Fruit fly (Drosophila melanogaster) whole organism, embryonic: ENCODE results near the gene cert.

ENCODE experiments used
- BEAF-32 ChIP-seq: fragments of 200-800 bp; sonication (Bioruptor generic); optimal IDR thresholded peaks from 3 replicates; lab custom pipeline; 2017; ENCODE audit warnings: missing biosample characterization, missing genetic modification characterization, mild to moderate bottlenecking, moderate library complexity, missing genetic modification reagents
- CG10321 ChIP-seq: fragments of 200-800 bp; sonication (Bioruptor generic); IDR thresholded peaks from 2 replicates; pipeline ENCODE4 v1.3.6; 2022; ENCODE audit warnings: missing biosample characterization, missing genetic modification characterization
- CG10565 ChIP-seq: fragments of 200-800 bp; sonication (Bioruptor generic); optimal IDR thresholded peaks from 3 replicates; lab custom pipeline; 2016; ENCODE audit warnings: missing biosample characterization, mild to moderate bottlenecking, missing genetic modification characterization
- CG10959 ChIP-seq: fragments of 200-800 bp; sonication (Bioruptor generic); IDR thresholded peaks from 2 replicates; pipeline ENCODE4 v1.3.6; 2022; ENCODE audit warnings: missing biosample characterization, missing genetic modification characterization
- CG11085 ChIP-seq: fragments of 200-800 bp; sonication (Bioruptor generic); IDR thresholded peaks from 2 replicates; pipeline ENCODE4 v1.3.6; 2022; ENCODE audit warnings: missing biosample characterization, missing genetic modification characterization
- CG11456 ChIP-seq: fragments of 200-800 bp; sonication (Bioruptor generic); IDR thresholded peaks from 3 replicates; pipeline ENCODE4 v1.3.6; 2022; ENCODE audit warnings: missing biosample characterization, missing genetic modification characterization
- CG11695 ChIP-seq: fragments of 200-800 bp; sonication (Bioruptor generic); IDR thresholded peaks from 3 replicates; pipeline ENCODE4 v1.3.6; 2022; ENCODE audit warnings: missing biosample characterization, missing genetic modification characterization
- CG12769 ChIP-seq: fragments of 200-800 bp; sonication (Bioruptor generic); optimal IDR thresholded peaks from 2 replicates; lab custom pipeline; 2019; ENCODE audit warnings: missing biosample characterization, mild to moderate bottlenecking, missing genetic modification characterization, moderate library complexity
- CG12942 ChIP-seq: fragments of 200-800 bp; sonication (Bioruptor generic); optimal IDR thresholded peaks from 3 replicates; lab custom pipeline; 2016; ENCODE audit warnings: missing biosample characterization, missing genetic modification characterization
- CG13287 ChIP-seq: fragments of 200-800 bp; sonication (Bioruptor generic); IDR thresholded peaks from 2 replicates; pipeline ENCODE4 v1.3.6; 2022; ENCODE audit warnings: missing biosample characterization, missing genetic modification characterization; ENCODE audit not compliant: partially characterized antibody
- CG13624 ChIP-seq: fragments of 200-800 bp; sonication (Bioruptor generic); optimal IDR thresholded peaks from 2 replicates; lab custom pipeline; 2016; ENCODE audit warnings: missing biosample characterization, missing genetic modification characterization
- CG1647 ChIP-seq: fragments of 200-800 bp; sonication (Bioruptor generic); optimal IDR thresholded peaks from 3 replicates; lab custom pipeline; 2016; ENCODE audit warnings: missing biosample characterization, missing genetic modification characterization
- CG18619 ChIP-seq: fragments of 200-800 bp; sonication (Bioruptor generic); optimal IDR thresholded peaks from 3 replicates; lab custom pipeline; 2017; ENCODE audit warnings: missing biosample characterization, mild to moderate bottlenecking, missing genetic modification characterization
- CG32767 ChIP-seq: fragments of 200-800 bp; sonication (Bioruptor generic); IDR thresholded peaks from 2 replicates; pipeline ENCODE4 v1.3.6; 2022; ENCODE audit warnings: missing biosample characterization, missing genetic modification characterization
- CG33213 ChIP-seq: fragments of 200-800 bp; sonication (Bioruptor generic); optimal IDR thresholded peaks from 3 replicates; lab custom pipeline; 2016; ENCODE audit warnings: missing biosample characterization, missing genetic modification characterization
- CG4424 ChIP-seq: fragments of 200-800 bp; sonication (Bioruptor generic); optimal IDR thresholded peaks from 3 replicates; lab custom pipeline; 2016; ENCODE audit warnings: missing biosample characterization, missing genetic modification characterization
- CG4854 ChIP-seq: fragments of 200-800 bp; sonication (Bioruptor generic); optimal IDR thresholded peaks from 2 replicates; lab custom pipeline; 2016; ENCODE audit warnings: missing biosample characterization, missing genetic modification characterization, inconsistent platforms
- CG7271 ChIP-seq: fragments of 200-800 bp; sonication (Bioruptor generic); optimal IDR thresholded peaks from 2 replicates; lab custom pipeline; 2018; ENCODE audit warnings: missing biosample characterization, mild to moderate bottlenecking, missing genetic modification characterization, moderate library complexity
- CG8388 ChIP-seq: fragments of 200-800 bp; sonication (Bioruptor generic); optimal IDR thresholded peaks from 2 replicates; lab custom pipeline; 2019; ENCODE audit warnings: missing biosample characterization, mild to moderate bottlenecking, missing genetic modification characterization, moderate library complexity
- CG9609 ChIP-seq: fragments of 200-800 bp; sonication (Bioruptor generic); optimal IDR thresholded peaks from 3 replicates; lab custom pipeline; 2016; ENCODE audit warnings: missing biosample characterization, missing genetic modification characterization
- CG9797 ChIP-seq: fragments of 200-800 bp; sonication (Bioruptor generic); optimal IDR thresholded peaks from 3 replicates; lab custom pipeline; 2018; ENCODE audit warnings: missing biosample characterization, mild to moderate bottlenecking, missing genetic modification characterization
- Chrac-16 ChIP-seq: fragments of 200-800 bp; sonication (Bioruptor generic); optimal IDR thresholded peaks from 3 replicates; lab custom pipeline; 2016; ENCODE audit warnings: missing biosample characterization, missing genetic modification characterization
- Dll ChIP-seq: fragments of 200-800 bp; sonication (Bioruptor generic); IDR thresholded peaks from 4 replicates; pipeline ENCODE4 v1.3.6; 2022; ENCODE audit warnings: missing biosample characterization, missing genetic modification characterization; ENCODE audit not compliant: partially characterized antibody
- HHEX ChIP-seq: fragments of 200-800 bp; sonication (Bioruptor generic); optimal IDR thresholded peaks from 3 replicates; lab custom pipeline; 2017; ENCODE audit warnings: missing biosample characterization, mild to moderate bottlenecking, missing genetic modification characterization, missing genetic modification reagents
- Hmx ChIP-seq: fragments of 200-800 bp; sonication (Bioruptor generic); optimal IDR thresholded peaks from 2 replicates; lab custom pipeline; 2016; ENCODE audit warnings: missing biosample characterization, missing genetic modification characterization
- MBD-R2 ChIP-seq: fragments of 200-800 bp; sonication (Bioruptor generic); IDR thresholded peaks from 2 replicates; pipeline ENCODE4 v1.3.6; 2022; ENCODE audit warnings: missing biosample characterization, missing genetic modification characterization
- Meics ChIP-seq: fragments of 200-800 bp; sonication (Bioruptor generic); optimal IDR thresholded peaks from 2 replicates; lab custom pipeline; 2017; ENCODE audit warnings: missing biosample characterization, mild to moderate bottlenecking, missing genetic modification characterization
- NK7.1 ChIP-seq: fragments of 200-800 bp; sonication (Bioruptor generic); optimal IDR thresholded peaks from 3 replicates; lab custom pipeline; 2016; ENCODE audit warnings: missing biosample characterization, missing genetic modification characterization
- Scr ChIP-seq: fragments of 200-800 bp; sonication (Bioruptor generic); IDR thresholded peaks from 2 replicates; pipeline ENCODE4 v1.3.6; 2022; ENCODE audit warnings: missing biosample characterization, missing genetic modification characterization; ENCODE audit not compliant: partially characterized antibody
- Sox102F ChIP-seq: fragments of 200-800 bp; sonication (Bioruptor generic); optimal IDR thresholded peaks from 2 replicates; lab custom pipeline; 2018; ENCODE audit warnings: missing biosample characterization, mild to moderate bottlenecking, missing genetic modification characterization, moderate library complexity
- TFAM ChIP-seq: fragments of 200-800 bp; sonication (Bioruptor generic); optimal IDR thresholded peaks from 2 replicates; lab custom pipeline; 2017; ENCODE audit warnings: missing biosample characterization, missing genetic modification characterization, inconsistent platforms
- Tbp ChIP-seq: fragments of >200 bp; optimal IDR thresholded peaks from 2 replicates; lab custom pipeline; 2018; ENCODE audit warnings: missing biosample characterization, missing genetic modification characterization
- Usf ChIP-seq: fragments of 200-800 bp; sonication (Bioruptor generic); optimal IDR thresholded peaks from 2 replicates; lab custom pipeline; 2017; ENCODE audit warnings: missing genotype, missing biosample characterization, missing genetic modification characterization
- bcd ChIP-seq: fragments of 200-800 bp; sonication (Bioruptor generic); optimal IDR thresholded peaks from 2 replicates; lab custom pipeline; 2017; ENCODE audit warnings: missing biosample characterization, mild to moderate bottlenecking, missing genetic modification characterization
- danr ChIP-seq: fragments of 200-800 bp; sonication (Bioruptor generic); IDR thresholded peaks from 2 replicates; pipeline ENCODE4 v1.3.6; 2022; ENCODE audit warnings: missing biosample characterization, missing genetic modification characterization
- fd96Cb ChIP-seq: fragments of 200-800 bp; sonication (Bioruptor generic); optimal IDR thresholded peaks from 2 replicates; lab custom pipeline; 2018; ENCODE audit warnings: missing biosample characterization, mild to moderate bottlenecking, missing genetic modification characterization, moderate library complexity
- gem ChIP-seq: fragments of 200-800 bp; sonication (Bioruptor generic); optimal IDR thresholded peaks from 2 replicates; lab custom pipeline; 2019; ENCODE audit warnings: missing biosample characterization, mild to moderate bottlenecking, missing genetic modification characterization, moderate library complexity
- kni ChIP-seq: fragments of 200-800 bp; sonication (Bioruptor generic); optimal IDR thresholded peaks from 3 replicates; lab custom pipeline; 2017; ENCODE audit warnings: mild to moderate bottlenecking, missing biosample characterization, missing genetic modification reagents, missing genetic modification characterization
- lab ChIP-seq: fragments of 200-800 bp; sonication (Bioruptor generic); optimal IDR thresholded peaks from 3 replicates; lab custom pipeline; 2017; ENCODE audit warnings: missing biosample characterization, missing genetic modification characterization, mild to moderate bottlenecking, moderate library complexity, missing genetic modification reagents
- lbe ChIP-seq: fragments of 200-800 bp; sonication (Bioruptor generic); optimal IDR thresholded peaks from 2 replicates; lab custom pipeline; 2016; ENCODE audit warnings: missing biosample characterization, mild to moderate bottlenecking, missing genetic modification characterization
- odd ChIP-seq: fragments of 200-800 bp; sonication (Bioruptor generic); optimal IDR thresholded peaks from 2 replicates; lab custom pipeline; 2017; ENCODE audit warnings: missing biosample characterization, mild to moderate bottlenecking, missing genetic modification characterization
- phol ChIP-seq: fragments of 200-800 bp; sonication (Bioruptor generic); optimal IDR thresholded peaks from 3 replicates; lab custom pipeline; 2018; ENCODE audit warnings: missing biosample characterization, mild to moderate bottlenecking, missing genetic modification characterization, moderate library complexity
- sim ChIP-seq: fragments of 200-800 bp; sonication (Bioruptor generic); IDR thresholded peaks from 2 replicates; pipeline ENCODE4 v1.3.6; 2022; ENCODE audit warnings: missing biosample characterization, missing genetic modification characterization
- slou ChIP-seq: fragments of 200-800 bp; sonication (Bioruptor generic); optimal IDR thresholded peaks from 3 replicates; lab custom pipeline; 2016; ENCODE audit warnings: missing biosample characterization, missing genetic modification characterization
- trh ChIP-seq: fragments of 200-800 bp; sonication (Bioruptor generic); optimal IDR thresholded peaks from 2 replicates; lab custom pipeline; 2016; ENCODE audit warnings: missing biosample characterization, missing genetic modification characterization
- vvl ChIP-seq: fragments of 200-800 bp; sonication (Bioruptor generic); IDR thresholded peaks from 2 replicates; pipeline ENCODE4 v1.3.6; 2022; ENCODE audit warnings: missing biosample characterization, missing genetic modification characterization
- zen ChIP-seq: fragments of 200-800 bp; sonication (Bioruptor generic); optimal IDR thresholded peaks from 3 replicates; lab custom pipeline; 2018; ENCODE audit warnings: missing biosample characterization, mild to moderate bottlenecking, missing genetic modification characterization, moderate library complexity
- zfh1 ChIP-seq: fragments of 200-800 bp; sonication (Bioruptor generic); IDR thresholded peaks from 3 replicates; pipeline ENCODE4 v1.3.6; 2022; ENCODE audit warnings: missing biosample characterization, missing genetic modification characterization

cert gene

dm6 chr3L:8299224-8300130, 9.8 kb upstream of the cert start, which contains the start of the genes Arl5 and CG13671 (continued):
- TF ChIP-seq Scr (GFP tag; lab: Robert Waterston, UW) (peak; percentile 82), CG11085 (peak; percentile 71), CG32767 (GFP tag; lab: Robert Waterston, UW) (peak; percentile 40; the same call in 1 of the 2 replicates), odd (no peak), CG10959 (GFP tag; lab: Robert Waterston, UW) (peak; percentile 23; the same call in 1 of the 2 replicates), CG10321 (GFP tag; lab: Robert Waterston, UW) (0 out of 2 replicates have a peak, but pooled peaks have one; percentile 28), Sox102F (GFP tag; lab: Kevin White, UChicago) (no peak), CG9609 (GFP tag; lab: Kevin White, UChicago) (peak; percentile 67), bcd (GFP tag; lab: Kevin White, UChicago) (peak; percentile 78), danr (no peak; the same call in 1 of the 2 replicates), CG4854 (GFP tag; lab: Kevin White, UChicago) (peak; percentile 61), lab (GFP tag; lab: Kevin White, UChicago) (peak; percentile 82), gem (peak; percentile 88), CG4424 (GFP tag; lab: Kevin White, UChicago) (peak; percentile 83), kni (GFP tag; lab: Kevin White, UChicago) (peak; percentile 60), CG1647 (GFP tag; lab: Kevin White, UChicago) (peak; percentile 70), CG11695 (GFP tag; lab: Robert Waterston, UW) (peak; percentile 75; the same call in 2 of the 3 replicates), Usf (GFP tag; lab: Kevin White, UChicago) (peak; percentile 19), NK7.1 (no peak), Tbp (GFP tag; lab: Kevin White, UChicago) (no peak), CG18619 (GFP tag; lab: Kevin White, UChicago) (peak; percentile 69), CG7271 (peak; percentile 84), Meics (peak; percentile 71), CG12942 (GFP tag; lab: Kevin White, UChicago) (peak; percentile 86), CG13624 (GFP tag; lab: Kevin White, UChicago) (peak; percentile 42), CG8388 (GFP tag; lab: Kevin White, UChicago) (peak; percentile 75), MBD-R2 (GFP tag; lab: Robert Waterston, UW) (peak; percentile 94), trh (peak; percentile 64), slou (GFP tag; lab: Kevin White, UChicago) (peak; percentile 79), TFAM (no peak), zfh1 (GFP tag; lab: Robert Waterston, UW) (peak; percentile 85), vvl (peak; percentile 91), CG11456 (GFP tag; lab: Robert Waterston, UW) (peak; percentile 88), fd96Cb (tag; lab: Kevin White, UChicago) (peak; percentile 67), CG10565 (GFP tag; lab: Kevin White, UChicago) (no peak), phol (peak; percentile 86), sim (GFP tag; lab: Robert Waterston, UW) (0 out of 2 replicates have a peak, but pooled peaks have one; percentile 30), CG12769 (tag; lab: Kevin White, UChicago) (peak; percentile 20), BEAF-32 (GFP tag; lab: Kevin White, UChicago) (peak; percentile 85), Hmx (GFP tag; lab: Kevin White, UChicago) (peak; percentile 25), CG13287 (GFP tag; lab: Robert Waterston, UW) (peak; percentile 85), Dll (peak; percentile 86), zen (tag; lab: Kevin White, UChicago) (peak; percentile 90), Chrac-16 (peak; percentile 86), HHEX (peak; percentile 65), CG33213 (GFP tag; lab: Kevin White, UChicago) (peak; percentile 74), CG9797 (GFP tag; lab: Kevin White, UChicago) (peak; percentile 84), lbe (peak; percentile 89)
